Worm (Caenorhabditis elegans): ENCODE measurements around the gene frm-2.

frm-2 gene

DNA sequence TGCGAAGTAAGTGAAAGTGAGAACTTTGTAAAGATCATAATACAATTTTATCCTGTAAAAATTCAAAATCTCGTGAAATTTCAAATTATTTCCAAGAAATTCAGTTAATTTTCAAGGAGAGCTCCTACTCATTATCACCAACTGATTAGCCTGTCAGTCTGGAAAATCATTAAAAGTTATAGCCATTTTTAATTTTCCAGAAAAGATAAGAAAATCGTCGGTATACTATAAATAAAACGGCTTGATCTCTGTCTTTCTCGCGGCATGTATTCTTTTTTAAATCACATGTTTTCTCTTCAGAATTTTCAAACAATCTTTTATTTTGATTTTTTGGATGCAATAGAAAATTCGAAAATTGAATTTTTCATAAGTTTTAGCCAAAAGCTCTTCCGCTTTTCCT is 32.9 kb downstream of the frm-2 start:
- TF ChIP-seq eor-1 (tag; optimal IDR thresholded peaks at IDR 0.05) (no peak), elt-2 (tag; optimal IDR thresholded peaks at IDR 0.05) (peak; percentile 50), nhr-237 (tag; optimal IDR thresholded peaks at IDR 0.05) (no peak), elt-1 (tag; optimal IDR thresholded peaks at IDR 0.05) (no peak)

DNA sequence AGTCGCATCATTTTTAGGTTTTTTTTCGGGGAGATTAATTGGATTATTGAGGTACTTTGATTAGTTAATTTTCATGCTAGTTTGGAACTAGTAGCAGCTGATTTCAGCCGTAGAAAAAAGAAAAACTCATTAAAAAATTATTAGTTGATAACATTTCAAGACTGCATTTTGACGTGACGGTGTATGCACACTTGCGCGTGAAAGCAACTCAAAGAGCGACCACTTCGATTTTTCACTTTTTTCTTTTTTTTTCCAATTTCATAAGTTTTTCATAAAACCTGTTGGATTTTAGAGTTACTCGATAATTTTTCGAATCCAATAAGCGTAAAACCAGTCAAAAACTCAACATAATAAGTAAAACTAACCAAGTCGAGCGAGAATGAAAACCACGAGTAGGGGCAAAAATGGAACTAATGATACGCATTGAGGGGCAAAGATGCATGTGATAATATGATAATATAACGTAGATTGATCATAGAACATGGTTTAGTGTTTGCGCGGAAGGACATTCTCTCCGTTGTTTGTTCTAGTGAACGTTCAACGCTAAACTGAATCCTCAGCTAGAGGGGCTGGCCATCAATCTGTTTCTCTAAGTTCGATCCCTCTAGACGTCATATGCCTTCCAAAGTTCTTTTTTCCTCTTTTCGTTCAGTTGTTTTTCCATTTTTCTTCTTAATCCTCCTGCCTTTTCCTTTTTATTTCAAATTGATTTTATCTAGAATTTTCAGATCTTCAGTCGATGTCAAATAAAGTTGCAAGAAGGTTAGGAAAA is 33.6 kb downstream of the frm-2 start, which contains the start of the genes F25B5.6 and F25B5.3:
Gene F25B5.6, minus strand, starts transcription at position 572 of the 772 bp plus-strand sequence.
Gene F25B5.3, plus strand, starts transcription at position 722 of the 772 bp plus-strand sequence.
- peak; percentile 25 for TF ChIP-seq nhr-25 (tag; optimal IDR thresholded peaks at IDR 0.05)
- TF ChIP-seq pha-4 (tag; optimal IDR thresholded peaks at IDR 0.05), result peak; percentile 70
- TF ChIP-seq elt-2 (tag; optimal IDR thresholded peaks at IDR 0.05), result peak; percentile 22
- peak; percentile 22 for TF ChIP-seq nfya-1 (tag; optimal IDR thresholded peaks at IDR 0.05; ENCODE audit: insufficient read depth)
- no peak for TF ChIP-seq R02D3.7 (tag; optimal IDR thresholded peaks at IDR 0.05)
- peak; percentile 8 for TF ChIP-seq nhr-23 (tag; optimal IDR thresholded peaks at IDR 0.05)
- TF ChIP-seq ceh-28 (tag; optimal IDR thresholded peaks at IDR 0.05), result no peak
- TF ChIP-seq lin-39 (tag; optimal IDR thresholded peaks at IDR 0.05), result no peak
- TF ChIP-seq pqm-1 (tag; optimal IDR thresholded peaks at IDR 0.05), result peak; percentile 40
- no peak for TF ChIP-seq nhr-11 (tag; optimal IDR thresholded peaks at IDR 0.05)
- no peak for TF ChIP-seq fkh-2 (tag; optimal IDR thresholded peaks at IDR 0.05)
- no peak for TF ChIP-seq eor-1 (tag; optimal IDR thresholded peaks at IDR 0.05)

DNA sequence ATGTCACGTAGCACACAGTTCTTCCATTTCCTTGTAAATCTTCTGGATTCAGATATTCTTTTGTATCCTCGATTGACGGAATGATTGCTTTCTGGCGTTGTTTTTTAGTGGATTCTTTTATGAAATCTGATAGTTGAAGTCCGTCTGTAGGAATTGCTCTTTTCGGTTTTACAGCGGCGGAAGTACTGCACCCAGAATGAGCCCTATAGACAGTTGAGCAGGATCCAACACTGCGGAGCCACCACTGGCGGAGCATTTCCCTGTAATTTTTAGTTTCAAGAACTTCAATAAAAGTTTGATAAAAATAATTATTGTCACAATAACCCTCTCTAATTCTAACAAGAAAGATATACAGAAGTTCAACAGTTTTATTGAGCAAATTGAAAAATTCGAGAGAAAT is 36.1 kb downstream of the frm-2 start, which contains the start of gene F25B5.5:
Gene F25B5.5, minus strand, starts transcription at position 260 of the 400 bp plus-strand sequence.
- TF ChIP-seq nhr-43 (tag; optimal IDR thresholded peaks at IDR 0.05; ENCODE audit: poor library complexity, severe bottlenecking) (peak; percentile 1), ama-1 (optimal IDR thresholded peaks at IDR 0.05) (peak; percentile 84), unc-39 (tag; optimal IDR thresholded peaks at IDR 0.05) (no peak)

- peak; percentile 50 for TF ChIP-seq ceh-82 (tag; optimal IDR thresholded peaks at IDR 0.05)
- peak; percentile 98 for TF ChIP-seq ama-1 (optimal IDR thresholded peaks at IDR 0.05)
- TF ChIP-seq fos-1 (tag; optimal IDR thresholded peaks at IDR 0.05), result no peak
- no peak for TF ChIP-seq egl-27 (tag; optimal IDR thresholded peaks at IDR 0.05)
- TF ChIP-seq nhr-25 (tag; optimal IDR thresholded peaks at IDR 0.05), result peak; percentile 32
- no peak for TF ChIP-seq unc-62 (GFP tag; optimal IDR thresholded peaks at IDR 0.05)
- TF ChIP-seq pha-4 (tag; optimal IDR thresholded peaks at IDR 0.05), result peak; percentile 23
- TF ChIP-seq skn-1 (tag; optimal IDR thresholded peaks at IDR 0.05), result no peak
- TF ChIP-seq ZK546.5 (tag; optimal IDR thresholded peaks at IDR 0.05), result no peak
- TF ChIP-seq ztf-4 (tag; optimal IDR thresholded peaks at IDR 0.05), result peak; percentile 83
- peak; percentile 92 for TF ChIP-seq nhr-43 (tag; optimal IDR thresholded peaks at IDR 0.05; ENCODE audit: poor library complexity, severe bottlenecking)
- TF ChIP-seq elt-1 (tag; optimal IDR thresholded peaks at IDR 0.05), result peak; percentile 21
- peak; percentile 16 for TF ChIP-seq hmg-11 (tag; optimal IDR thresholded peaks at IDR 0.05)
- TF ChIP-seq lsy-12 (tag; optimal IDR thresholded peaks at IDR 0.05), result peak; percentile 73
- TF ChIP-seq R02D3.7 (tag; optimal IDR thresholded peaks at IDR 0.05), result peak; percentile 34
- no peak for TF ChIP-seq daf-12 (tag; optimal IDR thresholded peaks at IDR 0.05)
- TF ChIP-seq unc-39 (tag; optimal IDR thresholded peaks at IDR 0.05), result no peak
- no peak for TF ChIP-seq elt-3 (tag; optimal IDR thresholded peaks at IDR 0.05)
- peak; percentile 75 for TF ChIP-seq nhr-23 (tag; optimal IDR thresholded peaks at IDR 0.05)
- peak; percentile 70 for TF ChIP-seq tbx-2 (tag; optimal IDR thresholded peaks at IDR 0.05)
- no peak for TF ChIP-seq nhr-76 (tag; optimal IDR thresholded peaks at IDR 0.05)
- TF ChIP-seq nfya-1 (tag; optimal IDR thresholded peaks at IDR 0.05; ENCODE audit: insufficient read depth), result peak; percentile 45
- TF ChIP-seq elt-2 (tag; optimal IDR thresholded peaks at IDR 0.05), result peak; percentile 55
- peak; percentile 57 for TF ChIP-seq jun-1 (tag; optimal IDR thresholded peaks at IDR 0.05)
Observed at ce11 chrIII:5943368-5944180, 38.4 kb downstream of the frm-2 start.
